Fruit fly (Drosophila melanogaster) whole organism, pupa: ENCODE data around the gene CG31213.

Experiments
- CG10348 ChIP-seq: fragments of 200-800 bp; sonication (Bioruptor generic); IDR thresholded peaks from 2 replicates; pipeline ENCODE4 v1.3.6; 2022; ENCODE audit warnings: missing biosample characterization, missing genetic modification characterization
- CG12605 ChIP-seq: fragments of 200-800 bp; sonication (Bioruptor generic); IDR thresholded peaks from 2 replicates; pipeline ENCODE4 v1.3.6; 2022; ENCODE audit warnings: missing biosample characterization, missing genetic modification characterization
- CG13204 ChIP-seq: fragments of 200-800 bp; sonication (Bioruptor generic); optimal IDR thresholded peaks from 2 replicates; lab custom pipeline; 2018; ENCODE audit warnings: missing biosample characterization, mild to moderate bottlenecking, missing genetic modification characterization, moderate library complexity
- CG14655 ChIP-seq: fragments of 200-800 bp; sonication (Bioruptor generic); optimal IDR thresholded peaks from 3 replicates; lab custom pipeline; 2017; ENCODE audit warnings: mild to moderate bottlenecking, missing biosample characterization, missing genetic modification reagents, missing genetic modification characterization
- CG15710 ChIP-seq: fragments of 200-800 bp; sonication (Bioruptor generic); optimal IDR thresholded peaks from 2 replicates; lab custom pipeline; 2018; ENCODE audit warnings: missing biosample characterization, mild to moderate bottlenecking, missing genetic modification characterization, moderate library complexity
- CG17806 ChIP-seq: fragments of 200-800 bp; sonication (Bioruptor generic); optimal IDR thresholded peaks from 2 replicates; lab custom pipeline; 2018; ENCODE audit warnings: missing biosample characterization, mild to moderate bottlenecking, missing genetic modification characterization, moderate library complexity
- CG32121 ChIP-seq: fragments of 200-800 bp; sonication (Bioruptor generic); IDR thresholded peaks from 2 replicates; pipeline ENCODE4 v1.3.6; 2022; ENCODE audit warnings: missing biosample characterization, missing genetic modification characterization
- CG34367 ChIP-seq: fragments of 200-800 bp; sonication (Bioruptor generic); optimal IDR thresholded peaks from 2 replicates; lab custom pipeline; 2018; ENCODE audit warnings: missing biosample characterization, mild to moderate bottlenecking, missing genetic modification characterization
- CG4496 ChIP-seq: fragments of 200-800 bp; sonication (Bioruptor generic); IDR thresholded peaks from 3 replicates; pipeline ENCODE4 v1.3.6; 2022; ENCODE audit warnings: missing biosample characterization, missing genetic modification characterization
- CG8159 ChIP-seq: fragments of 200-800 bp; sonication (Bioruptor generic); optimal IDR thresholded peaks from 3 replicates; lab custom pipeline; 2018; ENCODE audit warnings: missing biosample characterization, mild to moderate bottlenecking, missing genetic modification characterization, moderate library complexity
- CG8301 ChIP-seq: fragments of 200-800 bp; sonication (Bioruptor generic); optimal IDR thresholded peaks from 2 replicates; lab custom pipeline; 2018; ENCODE audit warnings: missing biosample characterization, mild to moderate bottlenecking, missing genetic modification characterization
- CG9948 ChIP-seq: fragments of 200-800 bp; sonication (Bioruptor generic); optimal IDR thresholded peaks from 2 replicates; lab custom pipeline; 2018; ENCODE audit warnings: missing biosample characterization, mild to moderate bottlenecking, missing genetic modification characterization, moderate library complexity
- D1 ChIP-seq: fragments of 200-800 bp; sonication (Bioruptor generic); optimal IDR thresholded peaks from 2 replicates; lab custom pipeline; 2018; ENCODE audit warnings: missing biosample characterization, mild to moderate bottlenecking, missing genetic modification characterization, moderate library complexity
- EcR ChIP-seq: fragments of 200-800 bp; sonication (Bioruptor generic); optimal IDR thresholded peaks from 3 replicates; lab custom pipeline; 2019; ENCODE audit warnings: missing biosample characterization, missing genetic modification characterization, mild to moderate bottlenecking, moderate library complexity, missing genetic modification reagents
- Ets98B ChIP-seq: fragments of 200-800 bp; sonication (Bioruptor generic); IDR thresholded peaks from 2 replicates; pipeline ENCODE4 v1.3.6; 2022; ENCODE audit warnings: missing biosample characterization, missing genetic modification characterization
- Pif1A ChIP-seq: fragments of 200-800 bp; sonication (Bioruptor generic); optimal IDR thresholded peaks from 3 replicates; lab custom pipeline; 2016; ENCODE audit warnings: missing biosample characterization, missing genetic modification characterization
- Pif1B ChIP-seq: fragments of 200-800 bp; sonication (Bioruptor generic); optimal IDR thresholded peaks from 3 replicates; lab custom pipeline; 2016; ENCODE audit warnings: missing biosample characterization, missing genetic modification characterization
- Snoo ChIP-seq: fragments of 200-800 bp; sonication (Bioruptor generic); optimal IDR thresholded peaks from 3 replicates; lab custom pipeline; 2017; ENCODE audit warnings: missing biosample characterization, mild to moderate bottlenecking, missing genetic modification characterization, inconsistent platforms
- fd96Ca ChIP-seq: fragments of 200-800 bp; sonication (Bioruptor generic); IDR thresholded peaks from 3 replicates; pipeline ENCODE4 v1.3.6; 2022; ENCODE audit warnings: missing biosample characterization, missing genetic modification characterization
- gl ChIP-seq: fragments of 200-800 bp; sonication (Bioruptor generic); optimal IDR thresholded peaks from 2 replicates; lab custom pipeline; 2018; ENCODE audit warnings: missing biosample characterization, mild to moderate bottlenecking, missing genetic modification characterization
- rn ChIP-seq: fragments of 200-800 bp; sonication (Bioruptor generic); IDR thresholded peaks from 2 replicates; pipeline ENCODE4 v1.3.6; 2022; ENCODE audit warnings: missing biosample characterization, missing genetic modification characterization

The CG31213 gene

dm6 chr3R:19999474-19999873 lies 26.8 kb downstream of the CG31213 start:
- TF ChIP-seq CG32121 (GFP tag; lab: Robert Waterston, UW), result peak; percentile 87
- TF ChIP-seq Ets98B (GFP tag; lab: Robert Waterston, UW), result peak; percentile 79
- TF ChIP-seq CG12605, result peak; percentile 83
- peak; percentile 58 for TF ChIP-seq Pif1B (GFP tag; lab: Kevin White, UChicago)
- peak; percentile 44; the same call in 1 of the 2 replicates for TF ChIP-seq rn (GFP tag; lab: Robert Waterston, UW)
- TF ChIP-seq CG8159 (tag; lab: Kevin White, UChicago), result peak; percentile 85
- peak; percentile 84 for TF ChIP-seq CG9948 (tag; lab: Kevin White, UChicago)
- TF ChIP-seq gl, result peak; percentile 26
- TF ChIP-seq EcR, result no peak
- peak; percentile 68 for TF ChIP-seq Snoo (tag; lab: Kevin White, UChicago)
- peak; percentile 64 for TF ChIP-seq D1 (tag; lab: Kevin White, UChicago)
- TF ChIP-seq CG8301 (tag; lab: Kevin White, UChicago), result peak; percentile 78
- TF ChIP-seq CG15710 (tag; lab: Kevin White, UChicago), result peak; percentile 85
- TF ChIP-seq Pif1A, result peak; percentile 63
- peak; percentile 26 for TF ChIP-seq CG13204
- TF ChIP-seq CG34367, result peak; percentile 78
- peak; percentile 83 for TF ChIP-seq CG17806 (tag; lab: Kevin White, UChicago)
- no peak for TF ChIP-seq fd96Ca
- peak; percentile 82 for TF ChIP-seq CG14655
- no peak for TF ChIP-seq CG10348 (GFP tag; lab: Robert Waterston, UW)
- peak; percentile 83 for TF ChIP-seq CG4496 (GFP tag; lab: Robert Waterston, UW)

dm6 chr3R:20001595-20001997 lies 28.9 kb downstream of the CG31213 start:
- no peak for TF ChIP-seq CG10348 (GFP tag; lab: Robert Waterston, UW)
- TF ChIP-seq fd96Ca, result no peak
- TF ChIP-seq CG14655, result peak; percentile 47
- TF ChIP-seq gl, result no peak
- no peak for TF ChIP-seq CG4496 (GFP tag; lab: Robert Waterston, UW)
- peak; percentile 7 for TF ChIP-seq CG8301 (tag; lab: Kevin White, UChicago)
- TF ChIP-seq D1 (tag; lab: Kevin White, UChicago), result no peak
- TF ChIP-seq EcR, result no peak
- no peak for TF ChIP-seq CG12605
- TF ChIP-seq CG34367, result no peak
- TF ChIP-seq Snoo (tag; lab: Kevin White, UChicago), result peak; percentile 40
- no peak for TF ChIP-seq Ets98B (GFP tag; lab: Robert Waterston, UW)
- no peak for TF ChIP-seq rn (GFP tag; lab: Robert Waterston, UW)
- peak; percentile 35 for TF ChIP-seq CG9948 (tag; lab: Kevin White, UChicago)
- TF ChIP-seq CG8159 (tag; lab: Kevin White, UChicago), result peak; percentile 47
- TF ChIP-seq CG17806 (tag; lab: Kevin White, UChicago), result peak; percentile 2
- TF ChIP-seq Pif1B (GFP tag; lab: Kevin White, UChicago), result no peak
- TF ChIP-seq CG32121 (GFP tag; lab: Robert Waterston, UW), result no peak
- peak; percentile 48 for TF ChIP-seq CG15710 (tag; lab: Kevin White, UChicago)
- no peak for TF ChIP-seq CG13204
- TF ChIP-seq Pif1A, result peak; percentile 29

dm6 chr3R:20004697-20005096 lies 32.0 kb downstream of the CG31213 start:
- TF ChIP-seq CG14655 (no peak), CG8159 (tag; lab: Kevin White, UChicago) (no peak), CG9948 (tag; lab: Kevin White, UChicago) (no peak), CG15710 (tag; lab: Kevin White, UChicago) (no peak), D1 (tag; lab: Kevin White, UChicago) (no peak), fd96Ca (no peak), gl (no peak), CG32121 (GFP tag; lab: Robert Waterston, UW) (no peak), CG12605 (no peak), CG17806 (tag; lab: Kevin White, UChicago) (no peak), Snoo (tag; lab: Kevin White, UChicago) (no peak), CG34367 (no peak), CG8301 (tag; lab: Kevin White, UChicago) (no peak), Ets98B (GFP tag; lab: Robert Waterston, UW) (no peak), CG4496 (GFP tag; lab: Robert Waterston, UW) (no peak), CG13204 (no peak), Pif1A (no peak), Pif1B (GFP tag; lab: Kevin White, UChicago) (no peak), rn (GFP tag; lab: Robert Waterston, UW) (no peak)

dm6 chr3R:20006617-20007016 lies 33.9 kb downstream of the CG31213 start:
- TF ChIP-seq CG4496 (GFP tag; lab: Robert Waterston, UW) (no peak), fd96Ca (no peak), Pif1A (no peak), CG34367 (no peak), CG14655 (no peak), rn (GFP tag; lab: Robert Waterston, UW) (no peak), CG9948 (tag; lab: Kevin White, UChicago) (no peak), EcR (no peak), Pif1B (GFP tag; lab: Kevin White, UChicago) (no peak), CG32121 (GFP tag; lab: Robert Waterston, UW) (no peak), CG15710 (tag; lab: Kevin White, UChicago) (no peak), Ets98B (GFP tag; lab: Robert Waterston, UW) (no peak)

- no peak for TF ChIP-seq Pif1A
- TF ChIP-seq Snoo (tag; lab: Kevin White, UChicago), result no peak
- no peak for TF ChIP-seq CG9948 (tag; lab: Kevin White, UChicago)
- TF ChIP-seq D1 (tag; lab: Kevin White, UChicago), result peak; percentile 5
- TF ChIP-seq CG12605, result 0 out of 2 replicates have a peak, but pooled peaks have one; percentile 39
- TF ChIP-seq CG8159 (tag; lab: Kevin White, UChicago), result peak; percentile 34
- TF ChIP-seq CG13204, result no peak
- TF ChIP-seq Pif1B (GFP tag; lab: Kevin White, UChicago), result peak; percentile 1
- TF ChIP-seq CG14655, result peak; percentile 47
- no peak for TF ChIP-seq CG15710 (tag; lab: Kevin White, UChicago)
- TF ChIP-seq CG8301 (tag; lab: Kevin White, UChicago), result no peak
- TF ChIP-seq gl, result no peak
- TF ChIP-seq CG32121 (GFP tag; lab: Robert Waterston, UW), result no peak
- TF ChIP-seq CG34367, result peak; percentile 30
- TF ChIP-seq EcR, result no peak
- 0 out of 3 replicates have a peak, but pooled peaks have one; percentile 41 for TF ChIP-seq CG4496 (GFP tag; lab: Robert Waterston, UW)
- TF ChIP-seq rn (GFP tag; lab: Robert Waterston, UW), result no peak
- no peak for TF ChIP-seq CG17806 (tag; lab: Kevin White, UChicago)
- TF ChIP-seq Ets98B (GFP tag; lab: Robert Waterston, UW), result no peak
- TF ChIP-seq CG10348 (GFP tag; lab: Robert Waterston, UW), result no peak
- TF ChIP-seq fd96Ca, result no peak
Measured at dm6 chr3R:20007399-20008285, 34.9 kb downstream of the CG31213 start.
